Worm (Caenorhabditis elegans): ENCODE results near the gene Y2H9A.4.
A peak's percentile ranks its signal among the peaks of the same experiment; 100 is the strongest.

Y2H9A.4 gene

ce11 chrV:13415462-13415861 is 30.2 kb upstream of the Y2H9A.4 start (continued):
- TF ChIP-seq ccch-3 (GFP tag; optimal IDR thresholded peaks at IDR 0.05) (no peak), D2030.7 (GFP tag; IDR thresholded peaks at IDR 0.05) (no peak), attf-6 (GFP tag; IDR thresholded peaks at IDR 0.05) (no peak), C17E4.6 (GFP tag; IDR thresholded peaks at IDR 0.05) (no peak), nhr-120 (GFP tag; IDR thresholded peaks at IDR 0.05) (no peak), ZK185.1 (tag; optimal IDR thresholded peaks at IDR 0.05; ENCODE audit: poor library complexity, severe bottlenecking) (no peak), snpc-3.4 (tag; optimal IDR thresholded peaks at IDR 0.05) (no peak), Y56A3A.18 (GFP tag; IDR thresholded peaks at IDR 0.05) (no peak), let-526 (GFP tag; IDR thresholded peaks at IDR 0.05) (no peak), nhr-90 (tag; optimal IDR thresholded peaks at IDR 0.05) (no peak), mes-4 (tag; optimal IDR thresholded peaks at IDR 0.05) (peak; percentile 53), F22D6.2 (tag; optimal IDR thresholded peaks at IDR 0.05) (no peak), hlh-26 (GFP tag; conservative IDR thresholded peaks at IDR 0.05) (0 out of 2 replicates have a peak, but pooled peaks have one; percentile 42), cebp-1 (GFP tag; IDR thresholded peaks at IDR 0.05) (no peak), cebp-1 (tag; optimal IDR thresholded peaks at IDR 0.05) (no peak), snpc-1.3 (tag; optimal IDR thresholded peaks at IDR 0.05; ENCODE audit: insufficient read depth) (no peak), ceh-27 (GFP tag; optimal IDR thresholded peaks at IDR 0.05) (no peak), F49E8.2 (tag; optimal IDR thresholded peaks at IDR 0.05; ENCODE audit: insufficient read depth) (no peak), somi-1 (GFP tag; optimal IDR thresholded peaks at IDR 0.05) (peak; percentile 38), him-1 (tag; optimal IDR thresholded peaks at IDR 0.05) (no peak), lin-54 (GFP tag; optimal IDR thresholded peaks at IDR 0.05) (no peak), repo-1 (tag; optimal IDR thresholded peaks at IDR 0.05) (no peak)

ce11 chrV:13416076-13416475 is 29.6 kb upstream of the Y2H9A.4 start:
- TF ChIP-seq repo-1 (tag; optimal IDR thresholded peaks at IDR 0.05) (no peak), nfya-2 (GFP tag; IDR thresholded peaks at IDR 0.05) (no peak)

- no peak for TF ChIP-seq nfya-1 (tag; optimal IDR thresholded peaks at IDR 0.05; ENCODE audit: borderline replicate concordance, insufficient read depth)
- no peak for TF ChIP-seq aptf-3 (GFP tag; IDR thresholded peaks at IDR 0.05)
- TF ChIP-seq lsy-27 (tag; optimal IDR thresholded peaks at IDR 0.05; ENCODE audit: borderline replicate concordance, insufficient read depth), result no peak
Observed at ce11 chrV:13417513-13417912, 28.2 kb upstream of the Y2H9A.4 start, which contains the start of gene F53F1.6. F53F1.6 (minus strand) TSS chrV:13417613.

ce11 chrV:13420640-13421039 is 25.1 kb upstream of the Y2H9A.4 start, which contains the start of gene srv-8:
srv-8 (minus strand) TSS chrV:13420740.
- TF ChIP-seq Y67H2A.10 (GFP tag; conservative IDR thresholded peaks at IDR 0.05), result no peak
- TF ChIP-seq hrde-1 (tag; optimal IDR thresholded peaks at IDR 0.05; ENCODE audit: borderline replicate concordance), result no peak
- no peak for TF ChIP-seq sea-2 (GFP tag; IDR thresholded peaks at IDR 0.05)
- no peak for TF ChIP-seq attf-5 (GFP tag; optimal IDR thresholded peaks at IDR 0.05)
- no peak for TF ChIP-seq D2030.7 (GFP tag; IDR thresholded peaks at IDR 0.05)
- TF ChIP-seq sdz-38 (tag; optimal IDR thresholded peaks at IDR 0.05), result no peak
- no peak for TF ChIP-seq F49E8.2 (tag; optimal IDR thresholded peaks at IDR 0.05; ENCODE audit: insufficient read depth)
- no peak for TF ChIP-seq hmg-1.2 (GFP tag; IDR thresholded peaks at IDR 0.05)
- no peak for TF ChIP-seq attf-3 (GFP tag; conservative IDR thresholded peaks at IDR 0.05)
- TF ChIP-seq B0261.1 (tag; optimal IDR thresholded peaks at IDR 0.05), result no peak
- TF ChIP-seq Y79H2A.3 (GFP tag; conservative IDR thresholded peaks at IDR 0.05), result no peak
- TF ChIP-seq Y95B8A.8 (GFP tag; IDR thresholded peaks at IDR 0.05), result no peak
- no peak for TF ChIP-seq xnd-1 (tag; optimal IDR thresholded peaks at IDR 0.05)
- TF ChIP-seq B0035.1 (tag; optimal IDR thresholded peaks at IDR 0.05), result no peak
- no peak for TF ChIP-seq F22D6.2 (tag; optimal IDR thresholded peaks at IDR 0.05)
- no peak for TF ChIP-seq ceh-27 (GFP tag; optimal IDR thresholded peaks at IDR 0.05)
- TF ChIP-seq dox-1 (GFP tag; IDR thresholded peaks at IDR 0.05), result no peak
- no peak for TF ChIP-seq B0019.2 (GFP tag; conservative IDR thresholded peaks at IDR 0.05)
